Worm (Caenorhabditis elegans): ENCODE data around the gene ttbk-7.

ce11 chrV:12876708-12877107 lies 19.0 kb downstream of the ttbk-7 start:
- TF ChIP-seq efl-1 (GFP tag; optimal IDR thresholded peaks at IDR 0.05) (no peak), madf-10 (tag; optimal IDR thresholded peaks at IDR 0.05) (no peak), F10E7.11 (tag; optimal IDR thresholded peaks at IDR 0.05) (no peak), nhr-90 (tag; optimal IDR thresholded peaks at IDR 0.05) (no peak), egrh-3 (GFP tag; IDR thresholded peaks at IDR 0.05) (no peak), Y56A3A.18 (GFP tag; IDR thresholded peaks at IDR 0.05) (no peak), bed-2 (GFP tag; IDR thresholded peaks at IDR 0.05) (no peak), attf-5 (GFP tag; optimal IDR thresholded peaks at IDR 0.05) (no peak), pbrm-1 (GFP tag; IDR thresholded peaks at IDR 0.05) (no peak), him-1 (tag; optimal IDR thresholded peaks at IDR 0.05) (no peak), lin-35 (GFP tag; optimal IDR thresholded peaks at IDR 0.05) (no peak), unc-130 (GFP tag; optimal IDR thresholded peaks at IDR 0.05) (no peak), lir-1 (GFP tag; conservative IDR thresholded peaks at IDR 0.05) (no peak)

Measured in whole organism, young adult.